Worm (Caenorhabditis elegans) whole organism, young adult: ENCODE data around the gene B0395.3.
A peak's percentile ranks its signal among the peaks of the same experiment; 100 is the strongest.

Experiments
- B0261.1 ChIP-seq: sonication (generic microtip); optimal IDR thresholded peaks from 2 replicates; lab custom pipeline; 2016; ENCODE audit warnings: mild to moderate bottlenecking, missing genetic modification characterization, moderate library complexity, missing compliant biosample characterization
- D2030.7 ChIP-seq: fragments of 200-800 bp; sonication (Bioruptor generic); IDR thresholded peaks from 2 replicates; pipeline ENCODE4 v1.3.6; 2022; ENCODE audit warnings: missing genetic modification reagents, missing genetic modification characterization, missing compliant biosample characterization
- F33H1.4 ChIP-seq: fragments of 200-800 bp; sonication (Bioruptor generic); IDR thresholded peaks from 2 replicates; pipeline ENCODE4 v1.3.6; 2022; ENCODE audit warnings: missing genetic modification reagents, missing genetic modification characterization, missing compliant biosample characterization
- F37B4.10 ChIP-seq: fragments of 200-800 bp; sonication (Bioruptor generic); IDR thresholded peaks from 2 replicates; pipeline ENCODE4 v1.3.6; 2022; ENCODE audit warnings: missing genetic modification characterization, missing compliant biosample characterization
- F49E8.2 ChIP-seq: sonication (generic microtip); optimal IDR thresholded peaks from 3 replicates; lab custom pipeline; 2017; ENCODE audit warnings: missing genetic modification characterization, mild to moderate bottlenecking, missing compliant biosample characterization, antibody characterized with exemption, moderate library complexity; ENCODE audit not compliant: insufficient read depth
- F57C9.4 ChIP-seq: sonication (generic microtip); optimal IDR thresholded peaks from 2 replicates; lab custom pipeline; 2017; ENCODE audit warnings: mild to moderate bottlenecking, missing genetic modification characterization, missing compliant biosample characterization
- K11D2.4 ChIP-seq: fragments of 200-800 bp; sonication (Bioruptor generic); IDR thresholded peaks from 2 replicates; pipeline ENCODE4 v1.3.6; 2022; ENCODE audit warnings: missing genetic modification reagents, missing genetic modification characterization, missing compliant biosample characterization
- Y53F4B.3 ChIP-seq: fragments of 200-800 bp; sonication (Bioruptor generic); IDR thresholded peaks from 2 replicates; pipeline ENCODE4 v1.3.6; 2022; ENCODE audit warnings: missing genetic modification reagents, missing genetic modification characterization, missing compliant biosample characterization
- cebp-1 ChIP-seq, 2 experiments: fragments of 200-800 bp in 1 of 2; sonication (Bioruptor generic) in 1 of 2; sonication (generic microtip) in 1 of 2; IDR thresholded peaks in 1 of 2; optimal IDR thresholded peaks in 1 of 2; 2 replicates each; pipeline versions ENCODE4 v1.3.6 to Lab custom; 2017 to 2022; ENCODE audit warnings: missing compliant biosample characterization in 2 of 2, missing genetic modification characterization in 2 of 2, mild to moderate bottlenecking in 1 of 2, missing genetic modification reagents in 1 of 2, moderate library complexity in 1 of 2
- ceh-79 ChIP-seq: sonication (generic microtip); optimal IDR thresholded peaks from 2 replicates; lab custom pipeline; 2017; ENCODE audit warnings: mild to moderate bottlenecking, missing genetic modification characterization, missing compliant biosample characterization
- chd-7 ChIP-seq: sonication (generic microtip); optimal IDR thresholded peaks from 2 replicates; lab custom pipeline; 2016; ENCODE audit warnings: mild to moderate bottlenecking, missing genetic modification characterization, moderate library complexity, missing compliant biosample characterization
- egrh-3 ChIP-seq: fragments of 200-800 bp; sonication (Bioruptor generic); IDR thresholded peaks from 2 replicates; pipeline ENCODE4 v1.3.6; 2022; ENCODE audit warnings: missing genetic modification reagents, missing genetic modification characterization, missing compliant biosample characterization
- ets-4 ChIP-seq: fragments of 200-800 bp; sonication (Bioruptor generic); optimal IDR thresholded peaks from 2 replicates; lab custom pipeline; 2018; ENCODE audit warnings: mild to moderate bottlenecking, missing genetic modification characterization, missing compliant biosample characterization
- gei-17 ChIP-seq: fragments of 200-800 bp; sonication (Bioruptor generic); optimal IDR thresholded peaks from 2 replicates; lab custom pipeline; 2018; ENCODE audit warnings: mild to moderate bottlenecking, missing genetic modification characterization, missing compliant biosample characterization
- him-1 ChIP-seq: sonication (generic microtip); optimal IDR thresholded peaks from 2 replicates; lab custom pipeline; 2016; ENCODE audit warnings: missing genotype, missing genetic modification reagents, missing genetic modification characterization, missing compliant biosample characterization
- hlh-26 ChIP-seq: fragments of 200-800 bp; sonication (Bioruptor generic); conservative IDR thresholded peaks from 2 replicates; pipeline ENCODE4 v1.3.6; 2022; ENCODE audit warnings: missing genetic modification reagents, missing genetic modification characterization, missing compliant biosample characterization
- let-607 ChIP-seq, 2 experiments: fragments of 200-800 bp in 1 of 2; sonication (Bioruptor generic) in 1 of 2; sonication (generic microtip) in 1 of 2; optimal IDR thresholded peaks; 2 replicates each; lab custom pipeline; 2016 to 2018; ENCODE audit warnings: mild to moderate bottlenecking in 2 of 2, missing compliant biosample characterization in 2 of 2, missing genetic modification characterization in 2 of 2, moderate library complexity in 2 of 2, missing genotype in 1 of 2
- madf-3 ChIP-seq: fragments of 200-800 bp; sonication (Bioruptor generic); IDR thresholded peaks from 2 replicates; pipeline ENCODE4 v1.3.6; 2022; ENCODE audit warnings: missing genetic modification reagents, missing genetic modification characterization, missing compliant biosample characterization
- mcd-1 ChIP-seq: fragments of 200-800 bp; sonication (Bioruptor generic); IDR thresholded peaks from 2 replicates; pipeline ENCODE4 v1.3.6; 2022; ENCODE audit warnings: missing genetic modification reagents, missing genetic modification characterization, missing compliant biosample characterization
- nfya-2 ChIP-seq: fragments of 200-800 bp; sonication (Bioruptor generic); IDR thresholded peaks from 2 replicates; pipeline ENCODE4 v1.3.6; 2022; ENCODE audit warnings: missing genetic modification reagents, missing genetic modification characterization, missing compliant biosample characterization
- nhr-120 ChIP-seq: fragments of 200-800 bp; sonication (Bioruptor generic); IDR thresholded peaks from 2 replicates; pipeline ENCODE4 v1.3.6; 2022; ENCODE audit warnings: missing genetic modification characterization, missing compliant biosample characterization
- nhr-27 ChIP-seq: fragments of 200-800 bp; sonication (Bioruptor generic); optimal IDR thresholded peaks from 2 replicates; lab custom pipeline; 2018; ENCODE audit warnings: mild to moderate bottlenecking, missing genetic modification characterization, moderate library complexity, missing compliant biosample characterization
- nhr-80 ChIP-seq: sonication (generic microtip); optimal IDR thresholded peaks from 2 replicates; lab custom pipeline; 2016; ENCODE audit warnings: missing genetic modification characterization, missing compliant biosample characterization
- repo-1 ChIP-seq: sonication (generic microtip); optimal IDR thresholded peaks from 2 replicates; lab custom pipeline; 2017; ENCODE audit warnings: mild to moderate bottlenecking, missing genetic modification characterization, missing compliant biosample characterization
- sdz-38 ChIP-seq: sonication (generic microtip); optimal IDR thresholded peaks from 2 replicates; lab custom pipeline; 2016; ENCODE audit warnings: missing genotype, missing genetic modification characterization, missing compliant biosample characterization
- sea-2 ChIP-seq: fragments of 200-800 bp; sonication (Bioruptor generic); IDR thresholded peaks from 2 replicates; pipeline ENCODE4 v1.3.6; 2022; ENCODE audit warnings: missing genetic modification characterization, missing compliant biosample characterization
- sptf-2 ChIP-seq: fragments of 200-800 bp; sonication (Bioruptor generic); optimal IDR thresholded peaks from 2 replicates; lab custom pipeline; 2018; ENCODE audit warnings: mild to moderate bottlenecking, missing genetic modification characterization, missing compliant biosample characterization
- tlf-1 ChIP-seq: fragments of 200-800 bp; sonication (Bioruptor generic); optimal IDR thresholded peaks from 2 replicates; lab custom pipeline; 2018; ENCODE audit warnings: mild to moderate bottlenecking, missing genetic modification characterization, missing compliant biosample characterization
- unc-62 ChIP-seq: fragments of 150-350 bp; optimal IDR thresholded peaks from 2 replicates; lab custom pipeline; 2014; ENCODE audit warnings: missing biosample characterization, missing genetic modification reagents, missing genetic modification characterization
- zfh-2 ChIP-seq: fragments of 200-800 bp; sonication (Bioruptor generic); conservative IDR thresholded peaks from 2 replicates; pipeline ENCODE4 v1.3.6; 2022; ENCODE audit warnings: missing genetic modification reagents, missing genetic modification characterization, missing compliant biosample characterization
- ztf-18 ChIP-seq: sonication (generic microtip); optimal IDR thresholded peaks from 2 replicates; lab custom pipeline; 2016; ENCODE audit warnings: missing genotype, mild to moderate bottlenecking, missing genetic modification characterization, missing compliant biosample characterization

Gene B0395.3

DNA sequence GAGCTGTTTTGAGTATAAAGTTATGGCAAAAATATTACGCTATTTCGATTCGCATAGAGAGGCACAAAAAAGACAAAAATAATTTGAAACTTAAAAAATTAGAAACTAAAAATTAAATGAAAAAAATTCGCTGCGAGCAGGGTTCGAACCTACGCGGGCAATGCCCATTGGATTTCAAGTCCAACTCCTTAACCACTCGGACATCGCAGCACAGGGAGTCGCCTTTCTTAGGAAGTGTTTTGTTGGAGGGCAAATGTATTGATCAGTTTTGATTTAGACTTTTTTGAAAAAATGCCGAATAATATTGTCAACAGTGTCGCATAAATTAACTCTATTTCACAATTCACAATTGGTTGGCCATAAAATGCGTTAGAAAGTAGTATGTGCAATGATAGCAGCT lies 2.4 kb upstream of the B0395.3 start (continued):
- TF ChIP-seq mcd-1 (0 out of 2 replicates have a peak, but pooled peaks have one; percentile 9), F37B4.10 (GFP tag; lab: Robert Waterston, UW) (no peak), hlh-26 (GFP tag; lab: Robert Waterston, UW) (no peak), sptf-2 (GFP tag; lab: Kevin White, UChicago) (no peak), F33H1.4 (GFP tag; lab: Robert Waterston, UW) (no peak), B0261.1 (tag; lab: Kevin White, UChicago) (peak; percentile 69), unc-62 (no peak), ceh-79 (no peak), tlf-1 (no peak), D2030.7 (GFP tag; lab: Robert Waterston, UW) (peak; percentile 47; the same call in 1 of the 2 replicates), him-1 (no peak), sea-2 (GFP tag; lab: Robert Waterston, UW) (no peak)

ce11 chrX:16041808-16042207 lies 1.8 kb upstream of the B0395.3 start:
- TF ChIP-seq let-607 (tag; optimal IDR thresholded peaks at IDR 0.05; lab: Kevin White, UChicago) (no peak), nhr-80 (tag; lab: Kevin White, UChicago) (peak; percentile 21)

DNA sequence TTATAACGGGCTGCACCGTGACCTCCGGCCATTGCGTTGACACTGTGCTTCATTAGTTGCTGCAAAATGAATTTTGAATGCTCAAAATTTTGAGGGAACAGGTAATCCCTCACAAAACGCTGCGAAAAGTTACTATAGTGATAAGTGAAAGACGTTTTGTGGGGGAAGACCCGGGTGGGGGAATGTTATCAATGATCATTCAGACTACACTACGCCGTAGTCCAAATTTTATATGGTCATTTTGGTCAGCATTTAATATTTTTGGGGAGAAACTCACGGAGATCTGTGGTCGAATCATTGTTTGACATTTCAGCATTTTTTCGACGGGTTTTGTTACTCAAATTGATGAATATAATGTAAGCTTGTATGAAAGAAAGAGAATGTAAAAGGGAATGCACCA lies 884 bp downstream of the B0395.3 start:
- TF ChIP-seq F49E8.2 (tag; lab: Kevin White, UChicago) (no peak), nhr-80 (tag; lab: Kevin White, UChicago) (peak; percentile 25), cebp-1 (GFP tag; IDR thresholded peaks at IDR 0.05; lab: Robert Waterston, UW) (no peak), cebp-1 (tag; optimal IDR thresholded peaks at IDR 0.05; lab: Kevin White, UChicago) (peak; percentile 8)

DNA sequence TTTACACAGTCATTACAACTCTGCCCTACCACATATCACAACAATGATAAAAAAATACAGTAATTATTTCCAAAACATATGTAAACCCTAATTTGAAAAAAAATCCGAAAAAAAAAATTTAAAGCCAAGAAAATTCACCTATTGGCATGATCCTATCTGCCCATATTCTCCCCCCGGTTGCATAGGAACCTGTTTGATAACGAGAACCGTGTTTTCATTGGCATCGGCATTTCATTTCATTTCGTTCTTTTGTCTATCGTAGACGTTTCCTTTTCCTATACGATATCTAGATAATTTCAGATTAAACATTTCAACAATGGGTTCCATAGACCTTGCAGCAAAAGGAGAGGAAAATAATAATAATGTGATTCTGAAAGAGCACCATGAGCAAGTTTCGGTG lies 9.6 kb downstream of the B0395.3 start, which contains the start of gene mboa-1:
Gene mboa-1 (plus strand): TSS at position 301 of the 400 bp plus-strand sequence.
- no peak for TF ChIP-seq mcd-1
- no peak for TF ChIP-seq K11D2.4 (GFP tag; lab: Robert Waterston, UW)
- no peak for TF ChIP-seq F57C9.4 (tag; lab: Kevin White, UChicago)
- no peak for TF ChIP-seq nhr-120 (GFP tag; lab: Robert Waterston, UW)
- TF ChIP-seq tlf-1, result no peak
- TF ChIP-seq zfh-2 (GFP tag; lab: Robert Waterston, UW), result no peak
- no peak for TF ChIP-seq nhr-80 (tag; lab: Kevin White, UChicago)
- TF ChIP-seq madf-3, result no peak
- no peak for TF ChIP-seq nhr-27 (tag; lab: Kevin White, UChicago)
- no peak for TF ChIP-seq ets-4
- no peak for TF ChIP-seq nfya-2 (GFP tag; lab: Robert Waterston, UW)
- no peak for TF ChIP-seq Y53F4B.3 (GFP tag; lab: Robert Waterston, UW)
- no peak for TF ChIP-seq ztf-18 (tag; lab: Kevin White, UChicago)
- no peak for TF ChIP-seq unc-62
- no peak for TF ChIP-seq repo-1 (tag; lab: Kevin White, UChicago)
- no peak for TF ChIP-seq chd-7
- no peak for TF ChIP-seq sdz-38 (tag; lab: Kevin White, UChicago)

- TF ChIP-seq gei-17 (no peak), zfh-2 (GFP tag; lab: Robert Waterston, UW) (peak; percentile 76), egrh-3 (peak; percentile 56; the same call in 1 of the 2 replicates)
Measured at ce11 chrX:16028980-16029379, 11.1 kb downstream of the B0395.3 start.
